Worm (Caenorhabditis elegans) whole organism, young adult: ENCODE measurements around the gene nhr-235.

Source experiments
- D2030.7 ChIP-seq: fragments of 200-800 bp; sonication (Bioruptor generic); IDR thresholded peaks from 2 replicates; pipeline ENCODE4 v1.3.6; 2022; ENCODE audit warnings: missing genetic modification reagents, missing genetic modification characterization, missing compliant biosample characterization
- F10E7.11 ChIP-seq: sonication (generic microtip); optimal IDR thresholded peaks from 2 replicates; lab custom pipeline; 2017; ENCODE audit warnings: mild to moderate bottlenecking, missing genetic modification characterization, moderate library complexity, missing compliant biosample characterization
- F33H1.4 ChIP-seq: fragments of 200-800 bp; sonication (Bioruptor generic); IDR thresholded peaks from 2 replicates; pipeline ENCODE4 v1.3.6; 2022; ENCODE audit warnings: missing genetic modification reagents, missing genetic modification characterization, missing compliant biosample characterization
- K12H6.12 ChIP-seq: fragments of 200-800 bp; sonication (Bioruptor generic); optimal IDR thresholded peaks from 2 replicates; lab custom pipeline; 2018; ENCODE audit warnings: mild to moderate bottlenecking, missing genetic modification characterization, missing compliant biosample characterization
- atf-7 ChIP-seq: sonication (generic microtip); optimal IDR thresholded peaks from 2 replicates; lab custom pipeline; 2017; ENCODE audit warnings: mild to moderate bottlenecking, missing genetic modification characterization, missing compliant biosample characterization
- attf-3 ChIP-seq: fragments of 200-800 bp; sonication (Bioruptor generic); conservative IDR thresholded peaks from 2 replicates; pipeline ENCODE4 v1.3.6; 2022; ENCODE audit warnings: missing genetic modification reagents, missing genetic modification characterization, missing compliant biosample characterization
- attf-5 ChIP-seq: fragments of 200-800 bp; sonication (Bioruptor generic); optimal IDR thresholded peaks from 2 replicates; lab custom pipeline; 2018; ENCODE audit warnings: mild to moderate bottlenecking, missing genetic modification characterization, missing compliant biosample characterization
- ccch-3 ChIP-seq: fragments of 200-800 bp; sonication (Bioruptor generic); optimal IDR thresholded peaks from 2 replicates; lab custom pipeline; 2018; ENCODE audit warnings: mild to moderate bottlenecking, missing genetic modification characterization, missing compliant biosample characterization
- ceh-100 ChIP-seq: fragments of 200-800 bp; sonication (Bioruptor generic); IDR thresholded peaks from 2 replicates; pipeline ENCODE4 v1.3.6; 2022; ENCODE audit warnings: missing genetic modification reagents, missing genetic modification characterization, missing compliant biosample characterization
- ceh-91 ChIP-seq: fragments of 200-800 bp; sonication (Bioruptor generic); IDR thresholded peaks from 2 replicates; pipeline ENCODE4 v1.3.6; 2022; ENCODE audit warnings: missing genetic modification reagents, missing genetic modification characterization, missing compliant biosample characterization
- dpff-1 ChIP-seq: sonication (generic microtip); optimal IDR thresholded peaks from 2 replicates; lab custom pipeline; 2017; ENCODE audit warnings: mild to moderate bottlenecking, missing genetic modification characterization, missing compliant biosample characterization
- dpl-1 ChIP-seq: fragments of 150-350 bp; optimal IDR thresholded peaks from 2 replicates; lab custom pipeline; 2014; ENCODE audit warnings: missing biosample characterization, missing genetic modification reagents, missing genetic modification characterization
- efl-1 ChIP-seq: fragments of 150-350 bp; optimal IDR thresholded peaks from 2 replicates; lab custom pipeline; 2014; ENCODE audit warnings: missing biosample characterization, missing genetic modification reagents, missing genetic modification characterization
- ets-4 ChIP-seq: fragments of 200-800 bp; sonication (Bioruptor generic); optimal IDR thresholded peaks from 2 replicates; lab custom pipeline; 2018; ENCODE audit warnings: mild to moderate bottlenecking, missing genetic modification characterization, missing compliant biosample characterization
- fkh-3 ChIP-seq: sonication (generic microtip); optimal IDR thresholded peaks from 2 replicates; lab custom pipeline; 2016; ENCODE audit warnings: mild to moderate bottlenecking, missing genetic modification characterization, missing compliant biosample characterization
- hlh-12 ChIP-seq: sonication (generic microtip); optimal IDR thresholded peaks from 2 replicates; lab custom pipeline; 2016; ENCODE audit warnings: missing genetic modification characterization, missing compliant biosample characterization
- hmg-1.2 ChIP-seq: fragments of 200-800 bp; sonication (Bioruptor generic); IDR thresholded peaks from 2 replicates; pipeline ENCODE4 v1.3.6; 2022; ENCODE audit warnings: missing genetic modification reagents, missing genetic modification characterization, missing compliant biosample characterization
- lag-1 ChIP-seq: fragments of 200-800 bp; sonication (Bioruptor generic); IDR thresholded peaks from 2 replicates; pipeline ENCODE4 v1.3.6; 2022; ENCODE audit warnings: missing genetic modification reagents, missing genetic modification characterization, missing compliant biosample characterization
- lin-35 ChIP-seq, 3 experiments: fragments of 150-350 bp in 2 of 3; sonication (generic microtip) in 1 of 3; optimal IDR thresholded peaks; 2 replicates each; lab custom pipeline; 2014 to 2018; ENCODE audit warnings: missing biosample characterization in 3 of 3, missing genetic modification characterization in 3 of 3, missing genetic modification reagents in 3 of 3
- lin-54 ChIP-seq: fragments of 200-800 bp; sonication (Bioruptor generic); optimal IDR thresholded peaks from 2 replicates; lab custom pipeline; 2018; ENCODE audit warnings: mild to moderate bottlenecking, missing genetic modification characterization, missing compliant biosample characterization
- lsl-1 ChIP-seq: fragments of 200-800 bp; sonication (Bioruptor generic); optimal IDR thresholded peaks from 2 replicates; lab custom pipeline; 2018; ENCODE audit warnings: mild to moderate bottlenecking, missing genetic modification characterization, moderate library complexity, missing compliant biosample characterization
- madf-10 ChIP-seq: sonication (generic microtip); optimal IDR thresholded peaks from 2 replicates; lab custom pipeline; 2016; ENCODE audit warnings: mild to moderate bottlenecking, missing genetic modification characterization, missing compliant biosample characterization
- madf-8 ChIP-seq: fragments of 200-800 bp; sonication (Bioruptor generic); conservative IDR thresholded peaks from 2 replicates; pipeline ENCODE4 v1.3.6; 2022; ENCODE audit warnings: missing genetic modification reagents, missing genetic modification characterization, missing compliant biosample characterization
- mcd-1 ChIP-seq: fragments of 200-800 bp; sonication (Bioruptor generic); IDR thresholded peaks from 2 replicates; pipeline ENCODE4 v1.3.6; 2022; ENCODE audit warnings: missing genetic modification reagents, missing genetic modification characterization, missing compliant biosample characterization
- nhr-27 ChIP-seq: fragments of 200-800 bp; sonication (Bioruptor generic); optimal IDR thresholded peaks from 2 replicates; lab custom pipeline; 2018; ENCODE audit warnings: mild to moderate bottlenecking, missing genetic modification characterization, moderate library complexity, missing compliant biosample characterization
- pha-4 ChIP-seq: fragments of 150-350 bp; sonication (generic microtip); optimal IDR thresholded peaks from 2 replicates; lab custom pipeline; 2014; ENCODE audit warnings: missing biosample characterization, missing genetic modification reagents, missing genetic modification characterization
- repo-1 ChIP-seq: sonication (generic microtip); optimal IDR thresholded peaks from 2 replicates; lab custom pipeline; 2017; ENCODE audit warnings: mild to moderate bottlenecking, missing genetic modification characterization, missing compliant biosample characterization
- sea-2 ChIP-seq: fragments of 200-800 bp; sonication (Bioruptor generic); IDR thresholded peaks from 2 replicates; pipeline ENCODE4 v1.3.6; 2022; ENCODE audit warnings: missing genetic modification characterization, missing compliant biosample characterization
- snpc-1.3 ChIP-seq: sonication (generic microtip); optimal IDR thresholded peaks from 2 replicates; lab custom pipeline; 2017; ENCODE audit warnings: missing genetic modification characterization, mild to moderate bottlenecking, missing compliant biosample characterization, antibody characterized with exemption, moderate library complexity, missing genotype, missing genetic modification reagents; ENCODE audit not compliant: insufficient read depth
- tbp1 ChIP-seq: fragments of 200-800 bp; sonication (Bioruptor generic); optimal IDR thresholded peaks from 2 replicates; lab custom pipeline; 2018; ENCODE audit warnings: mild to moderate bottlenecking, missing genetic modification characterization, missing compliant biosample characterization
- tlf-1 ChIP-seq: fragments of 200-800 bp; sonication (Bioruptor generic); optimal IDR thresholded peaks from 2 replicates; lab custom pipeline; 2018; ENCODE audit warnings: mild to moderate bottlenecking, missing genetic modification characterization, missing compliant biosample characterization
- xnd-1 ChIP-seq: sonication (generic microtip); optimal IDR thresholded peaks from 2 replicates; lab custom pipeline; 2016; ENCODE audit warnings: missing genotype, missing genetic modification reagents, missing genetic modification characterization, missing compliant biosample characterization
- zfh-2 ChIP-seq: fragments of 200-800 bp; sonication (Bioruptor generic); conservative IDR thresholded peaks from 2 replicates; pipeline ENCODE4 v1.3.6; 2022; ENCODE audit warnings: missing genetic modification reagents, missing genetic modification characterization, missing compliant biosample characterization

Gene nhr-235

ce11 chrII:12640370-12640769, at the start of gene nhr-235:
Gene nhr-235, plus strand, starts transcription at chrII:12640670.
- no peak for TF ChIP-seq xnd-1 (tag; lab: Kevin White, UChicago)
- no peak for TF ChIP-seq lag-1 (GFP tag; lab: Robert Waterston, UW)
- no peak for TF ChIP-seq zfh-2 (GFP tag; lab: Robert Waterston, UW)
- TF ChIP-seq repo-1 (tag; lab: Kevin White, UChicago) = no peak
- TF ChIP-seq K12H6.12 (tag; lab: Kevin White, UChicago) = no peak
- no peak for TF ChIP-seq attf-5 (GFP tag; lab: Kevin White, UChicago)
- no peak for TF ChIP-seq sea-2
- TF ChIP-seq fkh-3 = no peak
- TF ChIP-seq tlf-1 (GFP tag; lab: Kevin White, UChicago) = no peak

- TF ChIP-seq atf-7 (tag; lab: Kevin White, UChicago) (no peak), fkh-3 (no peak), hlh-12 (tag; lab: Kevin White, UChicago) (no peak), ceh-100 (GFP tag; lab: Robert Waterston, UW) (peak; percentile 37; the same call in 1 of the 2 replicates), nhr-27 (tag; lab: Kevin White, UChicago) (no peak), dpff-1 (tag; lab: Kevin White, UChicago) (no peak), ccch-3 (GFP tag; lab: Kevin White, UChicago) (no peak), mcd-1 (peak; percentile 13; the same call in 1 of the 2 replicates), madf-8 (GFP tag; lab: Robert Waterston, UW) (0 out of 2 replicates have a peak, but pooled peaks have one; percentile 12), hmg-1.2 (peak; percentile 96), tbp1 (GFP tag; lab: Kevin White, UChicago) (no peak), attf-5 (GFP tag; lab: Kevin White, UChicago) (no peak), attf-3 (GFP tag; lab: Robert Waterston, UW) (no peak), ceh-91 (0 out of 2 replicates have a peak, but pooled peaks have one; percentile 17), lsl-1 (GFP tag; lab: Kevin White, UChicago) (peak; percentile 84), F10E7.11 (tag; lab: Kevin White, UChicago) (no peak), xnd-1 (tag; lab: Kevin White, UChicago) (peak; percentile 72), madf-10 (tag; lab: Kevin White, UChicago) (no peak), pha-4 (tag; lab: Kevin White, UChicago) (no peak), dpl-1 (GFP tag; lab: Kevin White, UChicago) (no peak), lin-35 (GFP tag; optimal IDR thresholded peaks at IDR 0.05; lab: Kevin White, UChicago) (no peak), ets-4 (GFP tag; lab: Kevin White, UChicago) (no peak), snpc-1.3 (tag; lab: Kevin White, UChicago) (no peak), efl-1 (GFP tag; lab: Kevin White, UChicago) (peak; percentile 28), F33H1.4 (GFP tag; lab: Robert Waterston, UW) (peak; percentile 80), D2030.7 (peak; percentile 46; the same call in 1 of the 2 replicates), lin-54 (GFP tag; lab: Kevin White, UChicago) (peak; percentile 27)
- TF ChIP-seq, all 124 proteins: peak for 11
Measured at ce11 chrII:12603667-12604621, 36.5 kb upstream of the nhr-235 start, which contains the start of the genes ceh-100 and lips-15. Gene ceh-100, minus strand, starts transcription at chrII:12603680. Gene lips-15, plus strand, starts transcription at chrII:12604386.

DNA sequence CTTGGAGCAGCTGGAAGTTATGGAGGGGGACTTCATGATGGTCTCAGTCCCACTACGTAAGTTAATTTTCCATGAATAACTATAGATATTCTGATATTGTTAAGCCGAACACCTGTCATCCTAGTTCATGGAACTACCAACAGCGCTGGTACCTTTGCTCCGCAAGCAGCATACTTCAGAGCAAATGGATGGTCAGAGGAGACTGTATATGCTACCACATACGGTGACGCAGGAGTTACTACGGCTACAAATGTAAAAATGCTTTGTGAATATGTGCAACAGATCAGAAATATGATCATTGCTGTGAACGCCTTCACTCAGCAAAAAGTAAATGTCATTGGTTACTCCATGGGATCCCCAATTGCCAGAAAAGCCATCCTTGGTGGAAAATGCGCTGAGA, 34.4 kb upstream of the nhr-235 start:
- no peak for TF ChIP-seq tbp1 (GFP tag; lab: Kevin White, UChicago)
